Fruit fly (Drosophila melanogaster) whole organism, prepupa: ENCODE data around the gene dpr20.

Source experiments
- CG10631 ChIP-seq: fragments of 200-800 bp; sonication (Bioruptor generic); optimal IDR thresholded peaks from 2 replicates; lab custom pipeline; 2016; ENCODE audit warnings: missing biosample characterization, missing genetic modification characterization
- CG10669 ChIP-seq: fragments of 200-800 bp; sonication (Bioruptor generic); optimal IDR thresholded peaks from 3 replicates; lab custom pipeline; 2018; ENCODE audit warnings: missing biosample characterization, mild to moderate bottlenecking, missing genetic modification characterization, moderate library complexity
- CG11294 ChIP-seq: fragments of 200-800 bp; sonication (Bioruptor generic); IDR thresholded peaks from 2 replicates; pipeline ENCODE4 v1.3.6; 2022; ENCODE audit warnings: missing biosample characterization, missing genetic modification characterization
- CG11762 ChIP-seq: fragments of 200-800 bp; sonication (Bioruptor generic); optimal IDR thresholded peaks from 3 replicates; lab custom pipeline; 2016; ENCODE audit warnings: missing biosample characterization, missing genetic modification characterization; ENCODE audit not compliant: insufficient read depth
- CG15336 ChIP-seq: fragments of 200-800 bp; sonication (Bioruptor generic); IDR thresholded peaks from 2 replicates; pipeline ENCODE4 v1.3.6; 2022; ENCODE audit warnings: missing biosample characterization, missing genetic modification characterization
- CG1621 ChIP-seq: fragments of 200-800 bp; sonication (Bioruptor generic); optimal IDR thresholded peaks from 3 replicates; lab custom pipeline; 2018; ENCODE audit warnings: missing biosample characterization, mild to moderate bottlenecking, missing genetic modification characterization
- CG3032 ChIP-seq: fragments of 200-800 bp; optimal IDR thresholded peaks from 2 replicates; lab custom pipeline; 2019; ENCODE audit warnings: missing biosample characterization, mild to moderate bottlenecking, missing genetic modification characterization, moderate library complexity
- CG31627 ChIP-seq: fragments of 200-800 bp; sonication (Bioruptor generic); optimal IDR thresholded peaks from 3 replicates; lab custom pipeline; 2016; ENCODE audit warnings: missing biosample characterization, missing genetic modification characterization
- CG32006 ChIP-seq: fragments of 200-800 bp; sonication (Bioruptor generic); optimal IDR thresholded peaks from 3 replicates; lab custom pipeline; 2017; ENCODE audit warnings: missing biosample characterization, mild to moderate bottlenecking, missing genetic modification characterization
- CG34406 ChIP-seq: fragments of 200-800 bp; sonication (Bioruptor generic); optimal IDR thresholded peaks from 3 replicates; lab custom pipeline; 2016; ENCODE audit warnings: missing biosample characterization, missing genetic modification characterization
- CG3919 ChIP-seq: fragments of 200-800 bp; sonication (Bioruptor generic); optimal IDR thresholded peaks from 3 replicates; lab custom pipeline; 2016; ENCODE audit warnings: missing biosample characterization, missing genetic modification characterization
- CG4318 ChIP-seq: fragments of 200-800 bp; sonication (Bioruptor generic); optimal IDR thresholded peaks from 3 replicates; lab custom pipeline; 2017; ENCODE audit warnings: missing biosample characterization, mild to moderate bottlenecking, missing genetic modification characterization
- CG6163 ChIP-seq: fragments of 200-800 bp; sonication (Bioruptor generic); IDR thresholded peaks from 3 replicates; pipeline ENCODE4 v1.3.6; 2022; ENCODE audit warnings: missing biosample characterization, missing genetic modification characterization
- CG6792 ChIP-seq: fragments of 200-800 bp; sonication (Bioruptor generic); optimal IDR thresholded peaks from 3 replicates; lab custom pipeline; 2016; ENCODE audit warnings: missing biosample characterization, missing genetic modification characterization
- CG6808 ChIP-seq: fragments of 200-800 bp; sonication (Bioruptor generic); optimal IDR thresholded peaks from 3 replicates; lab custom pipeline; 2017; ENCODE audit warnings: missing biosample characterization, missing genetic modification characterization, mild to moderate bottlenecking, moderate library complexity, missing genetic modification reagents
- CG6854 ChIP-seq: fragments of 200-800 bp; sonication (Bioruptor generic); optimal IDR thresholded peaks from 2 replicates; lab custom pipeline; 2017; ENCODE audit warnings: missing biosample characterization, mild to moderate bottlenecking, missing genetic modification characterization
- CG7368 ChIP-seq: fragments of 200-800 bp; sonication (Bioruptor generic); optimal IDR thresholded peaks from 3 replicates; lab custom pipeline; 2016; ENCODE audit warnings: missing biosample characterization, missing genetic modification characterization
- CG8119 ChIP-seq: fragments of 200-800 bp; sonication (Bioruptor generic); IDR thresholded peaks from 3 replicates; pipeline ENCODE4 v1.3.6; 2022; ENCODE audit warnings: missing biosample characterization, missing genetic modification characterization
- CG8319 ChIP-seq: fragments of 200-800 bp; sonication (Bioruptor generic); optimal IDR thresholded peaks from 3 replicates; lab custom pipeline; 2016; ENCODE audit warnings: missing biosample characterization, missing genetic modification characterization
- CG8632 ChIP-seq: fragments of 200-800 bp; sonication (Bioruptor generic); optimal IDR thresholded peaks from 3 replicates; lab custom pipeline; 2016; ENCODE audit warnings: missing biosample characterization, missing genetic modification characterization
- CG9139 ChIP-seq: fragments of 200-800 bp; sonication (Bioruptor generic); optimal IDR thresholded peaks from 3 replicates; lab custom pipeline; 2017; ENCODE audit warnings: missing biosample characterization, mild to moderate bottlenecking, missing genetic modification characterization
- Eip75B ChIP-seq: fragments of 200-800 bp; sonication (Bioruptor generic); optimal IDR thresholded peaks from 3 replicates; lab custom pipeline; 2016; ENCODE audit warnings: missing biosample characterization, missing genetic modification characterization
- Eip78C ChIP-seq: fragments of 200-800 bp; sonication (Bioruptor generic); peaks from one replicate; lab custom pipeline; 2016; ENCODE audit warnings: missing biosample characterization, missing genetic modification characterization
- Eip93F ChIP-seq: fragments of 200-800 bp; sonication (Bioruptor generic); optimal IDR thresholded peaks from 2 replicates; lab custom pipeline; 2016; ENCODE audit warnings: missing biosample characterization, mild to moderate bottlenecking, missing genetic modification characterization
- Ets21C ChIP-seq: fragments of 200-800 bp; sonication (Bioruptor generic); optimal IDR thresholded peaks from 3 replicates; lab custom pipeline; 2016; ENCODE audit warnings: missing biosample characterization, missing genetic modification characterization
- Hr38 ChIP-seq: sonication (Bioruptor generic); optimal IDR thresholded peaks from 2 replicates; lab custom pipeline; 2016; ENCODE audit warnings: missing biosample characterization, missing genetic modification characterization
- Hr39 ChIP-seq: fragments of 200-800 bp; sonication (Bioruptor generic); optimal IDR thresholded peaks from 2 replicates; lab custom pipeline; 2016; ENCODE audit warnings: missing biosample characterization, missing genetic modification characterization
- Hr4 ChIP-seq: fragments of 200-800 bp; sonication (Bioruptor generic); optimal IDR thresholded peaks from 3 replicates; lab custom pipeline; 2016; ENCODE audit warnings: missing biosample characterization, missing genetic modification characterization
- Lpt ChIP-seq: fragments of 200-800 bp; sonication (Bioruptor generic); optimal IDR thresholded peaks from 3 replicates; lab custom pipeline; 2016; ENCODE audit warnings: missing biosample characterization, missing genetic modification characterization
- Met ChIP-seq: fragments of 200-800 bp; sonication (Bioruptor generic); optimal IDR thresholded peaks from 3 replicates; lab custom pipeline; 2016; ENCODE audit warnings: missing biosample characterization, missing genetic modification characterization
- OdsH ChIP-seq: fragments of 200-800 bp; sonication (Bioruptor generic); optimal IDR thresholded peaks from 3 replicates; lab custom pipeline; 2016; ENCODE audit warnings: missing biosample characterization, missing genetic modification characterization
- Smox ChIP-seq: fragments of 200-800 bp; sonication (Bioruptor generic); optimal IDR thresholded peaks from 3 replicates; lab custom pipeline; 2016; ENCODE audit warnings: missing biosample characterization, missing genetic modification characterization
- Sox14 ChIP-seq: fragments of 200-800 bp; sonication (Bioruptor generic); optimal IDR thresholded peaks from 3 replicates; lab custom pipeline; 2016; ENCODE audit warnings: missing biosample characterization, missing genetic modification characterization
- Sox15 ChIP-seq: fragments of 200-800 bp; sonication (Bioruptor generic); optimal IDR thresholded peaks from 3 replicates; lab custom pipeline; 2016; ENCODE audit warnings: missing biosample characterization, missing genetic modification characterization
- acj6 ChIP-seq: fragments of 200-800 bp; sonication (Bioruptor generic); optimal IDR thresholded peaks from 3 replicates; lab custom pipeline; 2016; ENCODE audit warnings: missing biosample characterization, missing genetic modification characterization
- cyc ChIP-seq: fragments of 200-800 bp; sonication (Bioruptor generic); optimal IDR thresholded peaks from 3 replicates; lab custom pipeline; 2016; ENCODE audit warnings: missing biosample characterization, missing genetic modification characterization
- dac ChIP-seq: fragments of 200-800 bp; sonication (Bioruptor generic); optimal IDR thresholded peaks from 2 replicates; lab custom pipeline; 2017; ENCODE audit warnings: missing biosample characterization, mild to moderate bottlenecking, missing genetic modification characterization
- dsx ChIP-seq: fragments of 200-800 bp; optimal IDR thresholded peaks from 3 replicates; lab custom pipeline; 2019; ENCODE audit warnings: missing biosample characterization, mild to moderate bottlenecking, missing genetic modification characterization, moderate library complexity; ENCODE audit not compliant: poor library complexity, severe bottlenecking
- esn ChIP-seq: fragments of 200-800 bp; sonication (Bioruptor generic); optimal IDR thresholded peaks from 2 replicates; lab custom pipeline; 2016; ENCODE audit warnings: missing biosample characterization, mild to moderate bottlenecking, missing genetic modification characterization, moderate library complexity
- fd59A ChIP-seq: fragments of 200-800 bp; sonication (Bioruptor generic); optimal IDR thresholded peaks from 2 replicates; lab custom pipeline; 2017; ENCODE audit warnings: missing biosample characterization, mild to moderate bottlenecking, missing genetic modification characterization, missing genetic modification reagents
- fd85E ChIP-seq: fragments of 200-800 bp; sonication (Bioruptor generic); optimal IDR thresholded peaks from 3 replicates; lab custom pipeline; 2016; ENCODE audit warnings: missing biosample characterization, missing genetic modification characterization
- lz ChIP-seq: fragments of 200-800 bp; sonication (Bioruptor generic); optimal IDR thresholded peaks from 3 replicates; lab custom pipeline; 2016; ENCODE audit warnings: missing biosample characterization, missing genetic modification characterization
- net ChIP-seq: fragments of 200-800 bp; sonication (Bioruptor generic); optimal IDR thresholded peaks from 3 replicates; lab custom pipeline; 2016; ENCODE audit warnings: missing biosample characterization, missing genetic modification characterization
- pdm3 ChIP-seq: fragments of 200-800 bp; sonication (Bioruptor generic); optimal IDR thresholded peaks from 3 replicates; lab custom pipeline; 2016; ENCODE audit warnings: missing biosample characterization, missing genetic modification characterization
- salr ChIP-seq, 2 experiments: fragments of 200-800 bp; sonication (Bioruptor generic); optimal IDR thresholded peaks; 3 replicates each; lab custom pipeline; 2016 to 2018; ENCODE audit warnings: missing biosample characterization in 2 of 2, missing genetic modification characterization in 2 of 2, mild to moderate bottlenecking in 1 of 2
- ss ChIP-seq, 2 experiments: fragments of 200-800 bp; sonication (Bioruptor generic); optimal IDR thresholded peaks; 2 replicates in 1 of 2; 3 replicates in 1 of 2; lab custom pipeline; 2017 to 2018; ENCODE audit warnings: mild to moderate bottlenecking in 2 of 2, missing biosample characterization in 2 of 2, missing genetic modification characterization in 2 of 2, moderate library complexity in 1 of 2
- svp ChIP-seq: fragments of 200-800 bp; sonication (Bioruptor generic); peaks from one replicate; lab custom pipeline; 2016; ENCODE audit warnings: missing biosample characterization, missing genetic modification characterization
- topi ChIP-seq: fragments of 200-800 bp; sonication (Bioruptor generic); optimal IDR thresholded peaks from 3 replicates; lab custom pipeline; 2016; ENCODE audit warnings: missing biosample characterization, missing genetic modification characterization

dpr20 gene

DNA sequence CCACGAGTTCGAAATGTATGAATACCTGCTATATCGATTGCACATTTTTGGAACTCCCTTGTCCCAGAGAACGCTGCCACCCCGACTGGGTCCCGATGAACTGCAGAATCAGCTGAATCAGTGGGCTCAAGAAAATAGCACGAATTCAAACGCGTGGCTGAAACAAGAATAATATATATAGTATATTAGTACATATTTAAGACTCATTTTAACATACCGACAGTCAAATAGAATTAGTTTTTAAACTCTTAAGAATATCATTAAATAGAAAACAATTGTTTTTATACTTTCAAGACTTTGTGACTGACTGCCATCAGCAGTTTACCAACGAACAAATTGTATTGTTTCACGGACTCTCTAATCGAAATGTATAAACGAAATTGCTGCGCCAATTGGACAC, 40.0 kb upstream of the dpr20 start, which contains the start of gene CG34057:
Gene CG34057, plus strand, starts transcription at position 301 of the 400 bp plus-strand sequence.
- TF ChIP-seq dsx (GFP tag; lab: Kevin White, UChicago) (no peak), CG3919 (GFP tag; lab: Kevin White, UChicago) (no peak), ss (GFP tag; optimal IDR thresholded peaks at IDR 0.05; lab: Kevin White, UChicago) (no peak), svp (GFP tag; lab: Kevin White, UChicago) (no peak), Sox15 (GFP tag; lab: Kevin White, UChicago) (no peak), Sox14 (GFP tag; lab: Kevin White, UChicago) (no peak), salr (GFP tag; optimal IDR thresholded peaks at IDR 0.05; lab: Kevin White, UChicago) (no peak), Hr38 (GFP tag; lab: Kevin White, UChicago) (no peak), dac (GFP tag; lab: Kevin White, UChicago) (no peak), CG10631 (GFP tag; lab: Kevin White, UChicago) (no peak), acj6 (GFP tag; lab: Kevin White, UChicago) (no peak)

DNA sequence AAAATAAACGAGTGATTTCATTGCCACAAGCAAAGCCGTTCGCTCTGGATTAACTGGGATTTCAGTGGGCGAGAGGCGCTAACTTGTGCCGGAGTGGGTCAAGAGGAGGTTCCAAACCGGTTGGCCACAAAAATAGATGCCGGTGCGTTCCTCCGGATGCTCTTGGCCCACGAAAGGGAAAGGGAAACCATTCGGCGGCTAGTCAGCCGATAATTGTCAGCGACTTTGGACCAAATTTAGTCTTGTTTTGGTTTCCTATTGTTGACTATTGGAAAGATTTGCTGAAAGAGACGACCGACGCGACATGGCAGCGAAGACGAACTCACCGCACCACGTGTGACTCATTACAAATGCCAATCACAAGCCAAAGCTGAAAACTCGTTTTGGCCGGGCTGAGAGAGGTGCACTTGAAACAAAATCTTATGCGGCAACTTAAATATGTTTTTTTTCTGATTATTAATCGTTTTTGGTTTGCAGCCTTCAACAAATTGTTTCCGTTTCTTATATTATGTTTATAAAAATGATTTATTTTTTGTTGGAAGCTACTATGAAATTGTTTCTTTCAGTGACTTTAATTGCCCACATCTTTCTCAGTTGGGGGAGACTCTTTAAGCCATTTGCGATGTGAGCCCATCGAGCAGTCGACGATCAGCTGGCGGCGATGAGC, 38.4 kb upstream of the dpr20 start, which contains the start of gene CG34056:
Gene CG34056, plus strand, starts transcription at position 638 of the 667 bp plus-strand sequence.
- peak; percentile 96 for TF ChIP-seq lz
- peak; percentile 97 for TF ChIP-seq Eip93F
- peak; percentile 98 for TF ChIP-seq topi
- peak; percentile 92 for TF ChIP-seq fd85E (GFP tag; lab: Kevin White, UChicago)
- TF ChIP-seq CG32006 (GFP tag; lab: Kevin White, UChicago), result peak; percentile 97
- peak; percentile 98 for TF ChIP-seq svp (GFP tag; lab: Kevin White, UChicago)
- peak; percentile 93 for TF ChIP-seq Sox15 (GFP tag; lab: Kevin White, UChicago)
- peak; percentile 96 for TF ChIP-seq net (GFP tag; lab: Kevin White, UChicago)
- peak; percentile 27 for TF ChIP-seq Hr38 (GFP tag; lab: Kevin White, UChicago)
- peak; percentile 95 for TF ChIP-seq CG11294
- TF ChIP-seq CG1621, result peak; percentile 90
- TF ChIP-seq Hr4 (GFP tag; lab: Kevin White, UChicago), result peak; percentile 96
- TF ChIP-seq CG15336 (GFP tag; lab: Robert Waterston, UW), result peak; percentile 99
- peak; percentile 97 for TF ChIP-seq CG3032 (tag; lab: Kevin White, UChicago)
- peak; percentile 95 for TF ChIP-seq Smox (GFP tag; lab: Kevin White, UChicago)
- peak; percentile 94 for TF ChIP-seq fd59A (GFP tag; lab: Kevin White, UChicago)
- TF ChIP-seq Lpt, result peak; percentile 97
- peak; percentile 96 for TF ChIP-seq CG8319
- TF ChIP-seq CG6163 (GFP tag; lab: Robert Waterston, UW), result peak; percentile 99
- TF ChIP-seq CG6854 (GFP tag; lab: Kevin White, UChicago), result peak; percentile 95
- TF ChIP-seq Eip78C, result peak; percentile 100
- peak; percentile 98 for TF ChIP-seq CG11762 (GFP tag; lab: Kevin White, UChicago)
- TF ChIP-seq pdm3 (GFP tag; lab: Kevin White, UChicago), result peak; percentile 97
- peak; percentile 97 for TF ChIP-seq CG7368 (GFP tag; lab: Kevin White, UChicago)
- TF ChIP-seq OdsH (GFP tag; lab: Kevin White, UChicago), result peak; percentile 98
- TF ChIP-seq CG31627 (GFP tag; lab: Kevin White, UChicago), result peak; percentile 95
- peak; percentile 97 for TF ChIP-seq Met (GFP tag; lab: Kevin White, UChicago)
- peak; percentile 98 for TF ChIP-seq CG6792 (GFP tag; lab: Kevin White, UChicago)
- peak; percentile 98 for TF ChIP-seq Eip75B (GFP tag; lab: Kevin White, UChicago)
- peak; percentile 99 for TF ChIP-seq CG8119 (GFP tag; lab: Robert Waterston, UW)
- TF ChIP-seq Ets21C (GFP tag; lab: Kevin White, UChicago), result peak; percentile 91
- peak; percentile 97 for TF ChIP-seq cyc (GFP tag; lab: Kevin White, UChicago)
- TF ChIP-seq Hr39 (GFP tag; lab: Kevin White, UChicago), result peak; percentile 93
- TF ChIP-seq CG4318 (GFP tag; lab: Kevin White, UChicago), result peak; percentile 92
- TF ChIP-seq CG6808, result peak; percentile 97
- peak; percentile 98 for TF ChIP-seq esn (GFP tag; lab: Kevin White, UChicago)
- TF ChIP-seq CG34406 (GFP tag; lab: Kevin White, UChicago), result peak; percentile 97
- TF ChIP-seq CG10669 (GFP tag; lab: Kevin White, UChicago), result peak; percentile 98
- peak; percentile 97 for TF ChIP-seq CG8632
- peak; percentile 97 for TF ChIP-seq CG9139 (GFP tag; lab: Kevin White, UChicago)
- peak; percentile 98 for TF ChIP-seq CG10631 (GFP tag; lab: Kevin White, UChicago)
